Fruit fly (Drosophila melanogaster): ENCODE data around the gene dco.

The dco gene

DNA sequence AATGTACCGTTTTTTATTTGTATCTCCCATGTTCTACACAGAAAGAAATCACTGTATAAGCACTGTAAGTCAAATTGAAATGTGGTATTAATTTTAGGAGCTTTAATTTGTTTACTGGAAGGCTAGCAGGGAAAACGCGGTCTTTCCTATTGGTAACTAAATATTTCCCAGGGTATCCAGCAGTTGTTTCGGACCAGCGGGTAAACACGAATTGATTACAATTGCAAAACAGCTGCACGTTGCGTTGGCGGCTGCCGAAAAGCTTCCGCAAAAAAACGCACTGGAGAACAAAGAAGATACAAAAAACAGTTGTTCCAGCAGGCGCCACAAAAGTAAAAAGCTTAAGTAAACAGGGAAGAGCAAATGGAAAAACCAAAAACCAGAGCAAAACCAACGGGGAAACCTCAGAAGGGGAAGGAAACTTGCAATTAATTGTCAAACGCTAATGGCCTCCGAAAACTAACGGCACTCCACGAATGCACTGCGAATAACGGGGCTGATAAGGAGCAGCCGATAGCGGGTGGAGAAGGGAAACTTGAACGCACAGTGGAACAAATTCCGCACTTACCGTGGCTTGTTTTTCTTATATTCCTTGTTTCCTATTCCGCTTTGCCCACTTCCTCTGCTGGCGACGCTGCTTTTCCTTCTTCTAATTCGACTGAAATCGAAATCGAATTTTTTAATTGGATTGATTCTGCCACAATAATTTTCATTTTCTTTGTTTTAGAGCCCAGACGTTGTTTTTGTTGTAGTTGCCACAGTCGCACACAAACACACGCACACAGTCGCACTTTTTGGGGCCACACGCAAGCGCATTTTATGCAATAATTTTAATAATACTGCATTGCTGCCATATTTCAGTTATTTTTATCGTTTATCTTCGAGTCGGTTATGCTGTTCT lies 953 bp downstream of the dco start (continued):
- TF ChIP-seq CG12659 (GFP tag; optimal IDR thresholded peaks at IDR 0.05) (no peak), CG7963 (GFP tag; IDR thresholded peaks at IDR 0.05; ENCODE audit: partially characterized antibody) (no peak), gfzf (GFP tag; optimal IDR thresholded peaks at IDR 0.05) (no peak), Fer2 (tag; optimal IDR thresholded peaks at IDR 0.05) (no peak), NFAT (GFP tag; IDR thresholded peaks at IDR 0.05) (no peak), CG13296 (GFP tag; optimal IDR thresholded peaks at IDR 0.05) (no peak), zf30C (GFP tag; optimal IDR thresholded peaks at IDR 0.05) (no peak), CG12236 (GFP tag; optimal IDR thresholded peaks at IDR 0.05) (peak; percentile 2), D19B (GFP tag; optimal IDR thresholded peaks at IDR 0.05) (peak; percentile 79), tll (GFP tag; optimal IDR thresholded peaks at IDR 0.05) (no peak), sisA (GFP tag; IDR thresholded peaks at IDR 0.05) (peak; percentile 53), CG11085 (GFP tag; IDR thresholded peaks at IDR 0.05) (no peak), CG5180 (GFP tag; optimal IDR thresholded peaks at IDR 0.05) (no peak), so (GFP tag; IDR thresholded peaks at IDR 0.05) (peak; percentile 38; the same call in 1 of the 3 replicates), Six4 (GFP tag; optimal IDR thresholded peaks at IDR 0.05) (no peak), slp2 (GFP tag; optimal IDR thresholded peaks at IDR 0.05) (peak; percentile 35), CG11456 (GFP tag; IDR thresholded peaks at IDR 0.05) (no peak), CG6791 (GFP tag; IDR thresholded peaks at IDR 0.05; ENCODE audit: partially characterized antibody) (no peak), sc (optimal IDR thresholded peaks at IDR 0.05) (no peak), sc (GFP tag; optimal IDR thresholded peaks at IDR 0.05) (no peak), corto (GFP tag; optimal IDR thresholded peaks at IDR 0.05) (no peak), ems (GFP tag; optimal IDR thresholded peaks at IDR 0.05) (no peak), HLH4C (GFP tag; IDR thresholded peaks at IDR 0.05; ENCODE audit: partially characterized antibody) (0 out of 3 replicates have a peak, but pooled peaks have one; percentile 38), CG10654 (GFP tag; optimal IDR thresholded peaks at IDR 0.05) (no peak), amos (GFP tag; IDR thresholded peaks at IDR 0.05; ENCODE audit: partially characterized antibody) (no peak), hbn (GFP tag; IDR thresholded peaks at IDR 0.05; ENCODE audit: partially characterized antibody) (no peak), lmd (GFP tag; IDR thresholded peaks at IDR 0.05) (peak; percentile 25; the same call in 1 of the 2 replicates), NK7.1 (GFP tag; optimal IDR thresholded peaks at IDR 0.05) (no peak), Pdp1 (GFP tag; optimal IDR thresholded peaks at IDR 0.05) (peak; percentile 23 to 86)

DNA sequence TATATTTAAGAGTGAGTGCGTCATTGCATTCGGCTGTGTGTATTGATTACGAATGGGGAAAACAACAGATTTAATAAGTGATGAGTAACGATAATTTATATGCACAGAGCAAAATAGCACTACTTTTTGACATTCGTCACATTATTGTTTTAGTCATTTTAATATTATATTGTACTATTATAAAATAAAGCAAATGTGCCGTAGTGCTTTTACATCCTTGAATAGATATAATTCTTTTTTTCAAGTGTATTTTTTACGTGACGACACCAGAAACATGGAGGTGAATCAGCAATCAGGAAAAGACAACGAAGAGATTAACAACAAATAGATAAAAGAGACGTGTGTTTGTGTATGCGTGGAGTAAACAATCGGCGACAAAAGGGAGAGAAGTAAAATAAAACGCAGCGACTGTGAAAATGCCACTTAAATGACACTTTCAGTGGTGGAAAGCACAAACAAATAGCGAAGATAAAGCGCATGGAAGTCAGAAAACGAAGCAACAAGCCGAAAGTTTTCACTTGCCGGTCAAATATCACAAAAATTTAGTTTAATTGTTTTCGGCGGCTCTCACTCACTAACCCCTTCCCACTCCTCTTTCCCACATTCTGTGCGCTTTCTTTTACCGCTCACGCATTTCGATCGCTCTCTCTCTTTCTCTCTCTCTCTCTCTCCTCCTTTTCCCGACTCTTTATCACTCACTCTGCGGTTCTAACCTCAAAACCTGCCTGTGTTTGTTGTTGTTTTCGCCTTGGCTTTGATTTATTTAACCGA lies 1.8 kb downstream of the dco start:
- TF ChIP-seq Doc2 (GFP tag; IDR thresholded peaks at IDR 0.05): peak; percentile 21; the same call in 1 of the 2 replicates
- TF ChIP-seq CG16815 (GFP tag; optimal IDR thresholded peaks at IDR 0.05): peak; percentile 64
- TF ChIP-seq CG1792 (GFP tag; optimal IDR thresholded peaks at IDR 0.05): no peak
- TF ChIP-seq Blimp-1 (GFP tag; optimal IDR thresholded peaks at IDR 0.05): peak; percentile 87
- TF ChIP-seq fu2 (GFP tag; optimal IDR thresholded peaks at IDR 0.05): no peak
- TF ChIP-seq CG12071 (GFP tag; optimal IDR thresholded peaks at IDR 0.05): peak; percentile 58
- no peak for TF ChIP-seq crp (GFP tag; optimal IDR thresholded peaks at IDR 0.05)
- TF ChIP-seq slbo (GFP tag; IDR thresholded peaks at IDR 0.05): peak; percentile 84
- TF ChIP-seq Six4 (GFP tag; optimal IDR thresholded peaks at IDR 0.05): peak; percentile 57
- peak; percentile 66 for TF ChIP-seq CG3847 (GFP tag; IDR thresholded peaks at IDR 0.05)
- TF ChIP-seq HLH54F (GFP tag; optimal IDR thresholded peaks at IDR 0.05): no peak
- peak; percentile 53 for TF ChIP-seq fd3F (GFP tag; optimal IDR thresholded peaks at IDR 0.05)
- TF ChIP-seq unc-4 (GFP tag; IDR thresholded peaks at IDR 0.05; ENCODE audit: partially characterized antibody): no peak
- TF ChIP-seq CG10543 (GFP tag; optimal IDR thresholded peaks at IDR 0.05): peak; percentile 45
- TF ChIP-seq Sin3A (optimal IDR thresholded peaks at IDR 0.05): no peak
- TF ChIP-seq CG14710 (tag; optimal IDR thresholded peaks at IDR 0.05): peak; percentile 88
- TF ChIP-seq sug (tag; optimal IDR thresholded peaks at IDR 0.05): peak; percentile 42
- peak; percentile 12 for TF ChIP-seq CG12299 (tag; optimal IDR thresholded peaks at IDR 0.05)
- TF ChIP-seq Xrp1 (GFP tag; IDR thresholded peaks at IDR 0.05): peak; percentile 88
